Fruit fly (Drosophila melanogaster) whole organism, embryonic: ENCODE measurements around the gene cnir.

ENCODE experiments used
- ATbp ChIP-seq: fragments of 200-800 bp; sonication (Bioruptor generic); optimal IDR thresholded peaks from 2 replicates; lab custom pipeline; 2017; ENCODE audit warnings: missing biosample characterization, mild to moderate bottlenecking, missing genetic modification characterization, missing genetic modification reagents
- CG10431 ChIP-seq: fragments of 200-800 bp; sonication (Bioruptor generic); optimal IDR thresholded peaks from 3 replicates; lab custom pipeline; 2018; ENCODE audit warnings: missing biosample characterization, mild to moderate bottlenecking, missing genetic modification characterization
- CG11456 ChIP-seq: fragments of 200-800 bp; sonication (Bioruptor generic); IDR thresholded peaks from 3 replicates; pipeline ENCODE4 v1.3.6; 2022; ENCODE audit warnings: missing biosample characterization, missing genetic modification characterization
- CG11560 ChIP-seq: fragments of 200-800 bp; sonication (Bioruptor generic); IDR thresholded peaks from 3 replicates; pipeline ENCODE4 v1.3.6; 2022; ENCODE audit warnings: missing biosample characterization, missing genetic modification characterization
- CG11696 ChIP-seq: fragments of 200-800 bp; sonication (Bioruptor generic); IDR thresholded peaks from 2 replicates; pipeline ENCODE4 v1.3.6; 2022; ENCODE audit warnings: missing biosample characterization, missing genetic modification characterization
- CG1233 ChIP-seq: fragments of 200-800 bp; sonication (Bioruptor generic); optimal IDR thresholded peaks from 4 replicates; lab custom pipeline; 2018; ENCODE audit warnings: missing biosample characterization, mild to moderate bottlenecking, missing genetic modification characterization
- CG15073 ChIP-seq: fragments of 200-800 bp; sonication (Bioruptor generic); optimal IDR thresholded peaks from 2 replicates; lab custom pipeline; 2016; ENCODE audit warnings: missing biosample characterization, missing genetic modification characterization
- CG1647 ChIP-seq: fragments of 200-800 bp; sonication (Bioruptor generic); optimal IDR thresholded peaks from 3 replicates; lab custom pipeline; 2016; ENCODE audit warnings: missing biosample characterization, missing genetic modification characterization
- CG17361 ChIP-seq: fragments of 200-800 bp; sonication (Bioruptor generic); IDR thresholded peaks from 3 replicates; pipeline ENCODE4 v1.3.6; 2022; ENCODE audit warnings: missing biosample characterization, missing genetic modification characterization
- CG2678 ChIP-seq: fragments of 200-800 bp; sonication (Bioruptor generic); optimal IDR thresholded peaks from 3 replicates; lab custom pipeline; 2019; ENCODE audit warnings: missing biosample characterization, mild to moderate bottlenecking, missing genetic modification characterization, moderate library complexity
- CG30403 ChIP-seq: fragments of 200-800 bp; sonication (Bioruptor generic); optimal IDR thresholded peaks from 3 replicates; lab custom pipeline; 2016; ENCODE audit warnings: missing biosample characterization, missing genetic modification characterization
- CG3163 ChIP-seq: fragments of 200-800 bp; sonication (Bioruptor generic); optimal IDR thresholded peaks from 3 replicates; lab custom pipeline; 2016; ENCODE audit warnings: missing biosample characterization, missing genetic modification characterization
- CG3281 ChIP-seq: fragments of 200-800 bp; sonication (Bioruptor generic); optimal IDR thresholded peaks from 3 replicates; lab custom pipeline; 2017; ENCODE audit warnings: missing biosample characterization, mild to moderate bottlenecking, missing genetic modification characterization
- CG34376 ChIP-seq: fragments of 200-800 bp; sonication (Bioruptor generic); optimal IDR thresholded peaks from 2 replicates; lab custom pipeline; 2018; ENCODE audit warnings: missing biosample characterization, mild to moderate bottlenecking, missing genetic modification characterization
- CG3847 ChIP-seq: fragments of 200-800 bp; sonication (Bioruptor generic); IDR thresholded peaks from 2 replicates; pipeline ENCODE4 v1.3.6; 2022; ENCODE audit warnings: missing biosample characterization, missing genetic modification characterization
- CG7357 ChIP-seq: fragments of 200-800 bp; sonication (Bioruptor generic); IDR thresholded peaks from 3 replicates; pipeline ENCODE4 v1.3.6; 2022; ENCODE audit warnings: missing biosample characterization, missing genetic modification characterization
- CG9437 ChIP-seq: fragments of 200-800 bp; sonication (Bioruptor generic); optimal IDR thresholded peaks from 2 replicates; lab custom pipeline; 2018; ENCODE audit warnings: missing biosample characterization, mild to moderate bottlenecking, missing genetic modification characterization
- CHES-1-like ChIP-seq: fragments of 200-800 bp; sonication (Bioruptor generic); optimal IDR thresholded peaks from 2 replicates; lab custom pipeline; 2016; ENCODE audit warnings: missing biosample characterization, missing genetic modification characterization
- Deaf1 ChIP-seq: fragments of 200-800 bp; optimal IDR thresholded peaks from 3 replicates; lab custom pipeline; 2019; ENCODE audit warnings: missing biosample characterization, mild to moderate bottlenecking, missing genetic modification characterization, moderate library complexity
- Dfd ChIP-seq, 2 experiments: fragments of >200 bp; optimal IDR thresholded peaks; 2 replicates each; lab custom pipeline; 2017; ENCODE audit warnings: missing biosample characterization in 2 of 2, missing genetic modification characterization in 2 of 2
- HHEX ChIP-seq: fragments of 200-800 bp; sonication (Bioruptor generic); optimal IDR thresholded peaks from 3 replicates; lab custom pipeline; 2017; ENCODE audit warnings: missing biosample characterization, mild to moderate bottlenecking, missing genetic modification characterization, missing genetic modification reagents
- HLH54F ChIP-seq: fragments of 200-800 bp; sonication (Bioruptor generic); optimal IDR thresholded peaks from 3 replicates; lab custom pipeline; 2016; ENCODE audit warnings: missing biosample characterization, missing genetic modification characterization
- Hey ChIP-seq: fragments of 200-800 bp; sonication (Bioruptor generic); optimal IDR thresholded peaks from 3 replicates; lab custom pipeline; 2018; ENCODE audit warnings: missing biosample characterization, mild to moderate bottlenecking, missing genetic modification characterization
- Hmr ChIP-seq: fragments of 200-800 bp; sonication (Bioruptor generic); optimal IDR thresholded peaks from 3 replicates; lab custom pipeline; 2017; ENCODE audit warnings: mild to moderate bottlenecking, missing biosample characterization, missing genetic modification reagents, missing genetic modification characterization
- Hsf ChIP-seq: fragments of 200-800 bp; sonication (Bioruptor generic); optimal IDR thresholded peaks from 3 replicates; lab custom pipeline; 2016; ENCODE audit warnings: missing biosample characterization, missing genetic modification characterization
- Pdp1 ChIP-seq, 2 experiments: fragments of 200-800 bp; sonication (Bioruptor generic); optimal IDR thresholded peaks; 3 replicates each; lab custom pipeline; 2016; ENCODE audit warnings: missing biosample characterization in 2 of 2, missing genetic modification characterization in 2 of 2, mild to moderate bottlenecking in 1 of 2, moderate library complexity in 1 of 2
- al ChIP-seq: fragments of 200-800 bp; sonication (Bioruptor generic); IDR thresholded peaks from 2 replicates; pipeline ENCODE4 v1.3.6; 2022; ENCODE audit warnings: missing biosample characterization, missing genetic modification characterization
- az2 ChIP-seq: fragments of 200-800 bp; sonication (Bioruptor generic); optimal IDR thresholded peaks from 3 replicates; lab custom pipeline; 2016; ENCODE audit warnings: missing biosample characterization, missing genetic modification characterization
- bab2 ChIP-seq: fragments of 200-800 bp; sonication (Bioruptor generic); optimal IDR thresholded peaks from 2 replicates; lab custom pipeline; 2016; ENCODE audit warnings: missing biosample characterization, missing genetic modification characterization
- bcd ChIP-seq: fragments of 200-800 bp; sonication (Bioruptor generic); optimal IDR thresholded peaks from 2 replicates; lab custom pipeline; 2017; ENCODE audit warnings: missing biosample characterization, mild to moderate bottlenecking, missing genetic modification characterization
- chif ChIP-seq, 2 experiments: fragments of 200-800 bp; sonication (Bioruptor generic); optimal IDR thresholded peaks; 3 replicates each; lab custom pipeline; 2016; ENCODE audit warnings: missing biosample characterization in 2 of 2, missing genetic modification characterization in 2 of 2
- crc ChIP-seq: fragments of 200-800 bp; sonication (Bioruptor generic); optimal IDR thresholded peaks from 2 replicates; lab custom pipeline; 2016; ENCODE audit warnings: missing biosample characterization, missing genetic modification characterization
- crp ChIP-seq, 2 experiments: fragments of 200-800 bp; sonication (Bioruptor generic); optimal IDR thresholded peaks; 2 replicates in 1 of 2; 3 replicates in 1 of 2; lab custom pipeline; 2017; ENCODE audit warnings: missing biosample characterization in 2 of 2, missing genetic modification characterization in 2 of 2, mild to moderate bottlenecking in 1 of 2, moderate library complexity in 1 of 2
- cwo ChIP-seq: fragments of 200-800 bp; sonication (Bioruptor generic); optimal IDR thresholded peaks from 3 replicates; lab custom pipeline; 2017; ENCODE audit warnings: missing biosample characterization, missing genetic modification characterization, mild to moderate bottlenecking, moderate library complexity, missing genetic modification reagents
- dysf ChIP-seq: fragments of 200-800 bp; sonication (Bioruptor generic); IDR thresholded peaks from 3 replicates; pipeline ENCODE4 v1.3.6; 2022; ENCODE audit warnings: missing biosample characterization, missing genetic modification characterization
- ems ChIP-seq: fragments of 200-800 bp; sonication (Bioruptor generic); optimal IDR thresholded peaks from 3 replicates; lab custom pipeline; 2016; ENCODE audit warnings: missing biosample characterization, missing genetic modification characterization
- eve ChIP-seq, 2 experiments: fragments of >200 bp; optimal IDR thresholded peaks; 2 replicates each; lab custom pipeline; 2017; ENCODE audit warnings: missing biosample characterization in 2 of 2, missing genetic modification characterization in 2 of 2
- ftz-f1 ChIP-seq: fragments of 200-800 bp; sonication (Bioruptor generic); optimal IDR thresholded peaks from 2 replicates; lab custom pipeline; 2016; ENCODE audit warnings: missing biosample characterization, missing genetic modification characterization
- gt ChIP-seq: fragments of 200-800 bp; sonication (Bioruptor generic); IDR thresholded peaks from 2 replicates; pipeline ENCODE4 v1.3.6; 2022; ENCODE audit warnings: missing biosample characterization, missing genetic modification characterization
- ham ChIP-seq: fragments of 200-800 bp; sonication (Bioruptor generic); IDR thresholded peaks from 2 replicates; pipeline ENCODE4 v1.3.6; 2022; ENCODE audit warnings: missing biosample characterization, missing genetic modification characterization
- ind ChIP-seq: fragments of 200-800 bp; sonication (Bioruptor generic); optimal IDR thresholded peaks from 3 replicates; lab custom pipeline; 2016; ENCODE audit warnings: missing biosample characterization, missing genetic modification characterization
- kni ChIP-seq: fragments of 200-800 bp; sonication (Bioruptor generic); optimal IDR thresholded peaks from 3 replicates; lab custom pipeline; 2017; ENCODE audit warnings: mild to moderate bottlenecking, missing biosample characterization, missing genetic modification reagents, missing genetic modification characterization
- prd ChIP-seq, 3 experiments: fragments of >200 bp in 2 of 3; fragments of 200-800 bp in 1 of 3; sonication (Bioruptor generic) in 1 of 3; optimal IDR thresholded peaks in 2 of 3; IDR thresholded peaks in 1 of 3; 2 replicates in 2 of 3; 3 replicates in 1 of 3; pipeline versions ENCODE4 v1.3.6 to Lab custom; 2017 to 2022; ENCODE audit warnings: missing biosample characterization in 1 of 3, missing genetic modification characterization in 1 of 3
- ranshi ChIP-seq: fragments of 200-800 bp; sonication (Bioruptor generic); IDR thresholded peaks from 2 replicates; pipeline ENCODE4 v1.3.6; 2022; ENCODE audit warnings: missing biosample characterization, missing genetic modification characterization
- sc ChIP-seq, 3 experiments: fragments of >200 bp in 2 of 3; fragments of 200-800 bp in 1 of 3; sonication (Bioruptor generic) in 1 of 3; optimal IDR thresholded peaks; 2 replicates in 2 of 3; 3 replicates in 1 of 3; lab custom pipeline; 2017; ENCODE audit warnings: mild to moderate bottlenecking in 1 of 3, missing biosample characterization in 1 of 3, missing genetic modification characterization in 1 of 3, missing genetic modification reagents in 1 of 3
- sens ChIP-seq: fragments of 200-800 bp; sonication (Bioruptor generic); peaks from one replicate; lab custom pipeline; 2016; ENCODE audit warnings: missing biosample characterization, missing genetic modification characterization
- slbo ChIP-seq: fragments of 200-800 bp; sonication (Bioruptor generic); IDR thresholded peaks from 2 replicates; pipeline ENCODE4 v1.3.6; 2022; ENCODE audit warnings: missing biosample characterization, missing genetic modification characterization

The cnir gene

dm6 chr2L:3055710-3056447 lies 16.3 kb upstream of the cnir start (continued):
- TF ChIP-seq CG17361 (peak; percentile 84), bcd (GFP tag; lab: Kevin White, UChicago) (peak; percentile 51), crp (GFP tag; optimal IDR thresholded peaks at IDR 0.05; lab: Kevin White, UChicago) (peak in 1 of 2 experiments; percentile 60), slbo (GFP tag; lab: Robert Waterston, UW) (peak; percentile 67), HHEX (GFP tag; lab: Kevin White, UChicago) (peak; percentile 3), sens (GFP tag; lab: Kevin White, UChicago) (peak; percentile 69), CG1647 (GFP tag; lab: Kevin White, UChicago) (peak; percentile 13), Hey (tag; lab: Kevin White, UChicago) (no peak), prd (optimal IDR thresholded peaks at IDR 0.05; lab: Kevin White, UChicago) (no peak), prd (GFP tag; IDR thresholded peaks at IDR 0.05; lab: Robert Waterston, UW) (peak; percentile 40; the same call in 2 of the 3 replicates), CG3281 (GFP tag; lab: Kevin White, UChicago) (peak; percentile 66), ind (GFP tag; lab: Kevin White, UChicago) (peak; percentile 52), CG3847 (peak; percentile 43; the same call in 1 of the 2 replicates), CHES-1-like (GFP tag; lab: Kevin White, UChicago) (peak; percentile 24), Hsf (GFP tag; lab: Kevin White, UChicago) (peak; percentile 52), crc (peak; percentile 20), CG2678 (tag; lab: Kevin White, UChicago) (peak; percentile 72), cwo (GFP tag; lab: Kevin White, UChicago) (peak; percentile 94), az2 (peak; percentile 66), ems (GFP tag; lab: Kevin White, UChicago) (peak; percentile 30), CG9437 (peak; percentile 56), dysf (GFP tag; lab: Robert Waterston, UW) (peak; percentile 53; the same call in 2 of the 3 replicates), chif (GFP tag; optimal IDR thresholded peaks at IDR 0.05; lab: Kevin White, UChicago) (peak in 1 of 2 experiments; percentile 15), ftz-f1 (GFP tag; lab: Kevin White, UChicago) (no peak), Pdp1 (GFP tag; optimal IDR thresholded peaks at IDR 0.05; lab: Kevin White, UChicago) (peak; percentile 4 to 48), HLH54F (GFP tag; lab: Kevin White, UChicago) (peak; percentile 49), Deaf1 (tag; lab: Kevin White, UChicago) (peak; percentile 41), CG1233 (peak; percentile 12), eve (GFP tag; optimal IDR thresholded peaks at IDR 0.05; lab: Kevin White, UChicago) (no peak)

dm6 chr2L:3044660-3045504 lies 5.3 kb upstream of the cnir start:
- TF ChIP-seq ham: no peak
- TF ChIP-seq CG30403 (GFP tag; lab: Kevin White, UChicago): no peak
- TF ChIP-seq CG15073 (GFP tag; lab: Kevin White, UChicago): no peak
- no peak for TF ChIP-seq CG10431 (GFP tag; lab: Kevin White, UChicago)
- no peak for TF ChIP-seq Hmr (GFP tag; lab: Kevin White, UChicago)
- TF ChIP-seq CG11560 (tag; lab: Robert Waterston, UW): no peak
- no peak for TF ChIP-seq bab2 (GFP tag; lab: Kevin White, UChicago)
- TF ChIP-seq sc (optimal IDR thresholded peaks at IDR 0.05; lab: Kevin White, UChicago): no peak
- no peak for TF ChIP-seq sc (GFP tag; optimal IDR thresholded peaks at IDR 0.05; lab: Kevin White, UChicago)
- no peak for TF ChIP-seq CG7357 (GFP tag; lab: Robert Waterston, UW)
- TF ChIP-seq ranshi (GFP tag; lab: Robert Waterston, UW): no peak
- TF ChIP-seq al (GFP tag; lab: Robert Waterston, UW): no peak
- TF ChIP-seq CG3163 (GFP tag; lab: Kevin White, UChicago): no peak
- no peak for TF ChIP-seq ATbp (GFP tag; lab: Kevin White, UChicago)
- peak; percentile 58 for TF ChIP-seq CG34376 (GFP tag; lab: Kevin White, UChicago)
- no peak for TF ChIP-seq kni (GFP tag; lab: Kevin White, UChicago)
- TF ChIP-seq Dfd (GFP tag; optimal IDR thresholded peaks at IDR 0.05; lab: Kevin White, UChicago): no peak
- TF ChIP-seq CG11456 (GFP tag; lab: Robert Waterston, UW): peak; percentile 69; the same call in 2 of the 3 replicates
- no peak for TF ChIP-seq CG11696 (GFP tag; lab: Robert Waterston, UW)
- TF ChIP-seq gt (GFP tag; lab: Robert Waterston, UW): no peak
